Worm (Caenorhabditis elegans): ENCODE results near the gene lact-8.

- TF ChIP-seq snpc-4 (tag; optimal IDR thresholded peaks at IDR 0.05) (no peak), ces-1 (GFP tag; optimal IDR thresholded peaks at IDR 0.05) (no peak), nhr-28 (tag; optimal IDR thresholded peaks at IDR 0.05) (no peak), unc-62 (GFP tag; optimal IDR thresholded peaks at IDR 0.05) (no peak), M03D4.4 (tag; optimal IDR thresholded peaks at IDR 0.05) (no peak), mep-1 (tag; optimal IDR thresholded peaks at IDR 0.05) (no peak), lsy-2 (tag; optimal IDR thresholded peaks at IDR 0.05) (no peak), nhr-237 (tag; optimal IDR thresholded peaks at IDR 0.05) (no peak), blmp-1 (tag; optimal IDR thresholded peaks at IDR 0.05) (no peak), mls-2 (tag; optimal IDR thresholded peaks at IDR 0.05) (no peak), lin-13 (tag; optimal IDR thresholded peaks at IDR 0.05) (no peak)
Measured at ce11 chrV:11059180-11059579, 34.2 kb downstream of the lact-8 start, which contains the start of gene T04C12.1.
